Fruit fly (Drosophila melanogaster) whole organism, embryonic: ENCODE measurements around the gene CG5541.
A peak's percentile ranks its signal among the peaks of the same experiment; 100 is the strongest.

Source experiments
- B-H2 ChIP-seq: fragments of 200-800 bp; sonication (Bioruptor generic); optimal IDR thresholded peaks from 2 replicates; lab custom pipeline; 2018; ENCODE audit warnings: missing biosample characterization, mild to moderate bottlenecking, missing genetic modification characterization
- CG10959 ChIP-seq: fragments of 200-800 bp; sonication (Bioruptor generic); IDR thresholded peaks from 2 replicates; pipeline ENCODE4 v1.3.6; 2022; ENCODE audit warnings: missing biosample characterization, missing genetic modification characterization
- CG11085 ChIP-seq: fragments of 200-800 bp; sonication (Bioruptor generic); IDR thresholded peaks from 2 replicates; pipeline ENCODE4 v1.3.6; 2022; ENCODE audit warnings: missing biosample characterization, missing genetic modification characterization
- CG11093 ChIP-seq: fragments of 200-800 bp; sonication (Bioruptor generic); IDR thresholded peaks from 3 replicates; pipeline ENCODE4 v1.3.6; 2022; ENCODE audit warnings: missing biosample characterization, missing genetic modification characterization
- CG12236 ChIP-seq: fragments of 200-800 bp; sonication (Bioruptor generic); optimal IDR thresholded peaks from 2 replicates; lab custom pipeline; 2016; ENCODE audit warnings: missing biosample characterization, missing genetic modification characterization
- CG12391 ChIP-seq: fragments of 200-800 bp; sonication (Bioruptor generic); optimal IDR thresholded peaks from 3 replicates; lab custom pipeline; 2018; ENCODE audit warnings: missing biosample characterization, mild to moderate bottlenecking, missing genetic modification characterization, moderate library complexity
- CG15011 ChIP-seq: fragments of 200-800 bp; sonication (Bioruptor generic); optimal IDR thresholded peaks from 3 replicates; lab custom pipeline; 2018; ENCODE audit warnings: missing biosample characterization, mild to moderate bottlenecking, missing genetic modification characterization
- CG16779 ChIP-seq: fragments of 200-800 bp; sonication (Bioruptor generic); IDR thresholded peaks from 2 replicates; pipeline ENCODE4 v1.3.6; 2022; ENCODE audit warnings: missing biosample characterization, missing genetic modification characterization
- CG17328 ChIP-seq: fragments of 200-800 bp; sonication (Bioruptor generic); IDR thresholded peaks from 2 replicates; pipeline ENCODE4 v1.3.6; 2022; ENCODE audit warnings: missing biosample characterization, missing genetic modification characterization
- CG17361 ChIP-seq: fragments of 200-800 bp; sonication (Bioruptor generic); IDR thresholded peaks from 3 replicates; pipeline ENCODE4 v1.3.6; 2022; ENCODE audit warnings: missing biosample characterization, missing genetic modification characterization
- CG18599 ChIP-seq: fragments of 200-800 bp; sonication (Bioruptor generic); optimal IDR thresholded peaks from 3 replicates; lab custom pipeline; 2017; ENCODE audit warnings: missing biosample characterization, missing genetic modification characterization, mild to moderate bottlenecking, moderate library complexity, missing genetic modification reagents
- CG2120 ChIP-seq: fragments of 200-800 bp; sonication (Bioruptor generic); optimal IDR thresholded peaks from 3 replicates; lab custom pipeline; 2016; ENCODE audit warnings: missing biosample characterization, missing genetic modification characterization
- CG2678 ChIP-seq: fragments of 200-800 bp; sonication (Bioruptor generic); optimal IDR thresholded peaks from 3 replicates; lab custom pipeline; 2019; ENCODE audit warnings: missing biosample characterization, mild to moderate bottlenecking, missing genetic modification characterization, moderate library complexity
- CG30431 ChIP-seq: fragments of 200-800 bp; sonication (Bioruptor generic); optimal IDR thresholded peaks from 2 replicates; lab custom pipeline; 2017; ENCODE audit warnings: missing biosample characterization, missing genetic modification characterization
- CG32532 ChIP-seq: fragments of 200-800 bp; sonication (Bioruptor generic); IDR thresholded peaks from 2 replicates; pipeline ENCODE4 v1.3.6; 2022; ENCODE audit warnings: missing biosample characterization, missing genetic modification characterization
- CG33557 ChIP-seq: fragments of 200-800 bp; sonication (Bioruptor generic); optimal IDR thresholded peaks from 2 replicates; lab custom pipeline; 2019; ENCODE audit warnings: missing biosample characterization, mild to moderate bottlenecking, missing genetic modification characterization, moderate library complexity
- CG5245 ChIP-seq: fragments of 200-800 bp; sonication (Bioruptor generic); optimal IDR thresholded peaks from 3 replicates; lab custom pipeline; 2016; ENCODE audit warnings: missing biosample characterization, missing genetic modification characterization
- CG7745 ChIP-seq: fragments of 200-800 bp; sonication (Bioruptor generic); optimal IDR thresholded peaks from 2 replicates; lab custom pipeline; 2018; ENCODE audit warnings: missing biosample characterization, mild to moderate bottlenecking, missing genetic modification characterization, moderate library complexity
- CG9609 ChIP-seq: fragments of 200-800 bp; sonication (Bioruptor generic); optimal IDR thresholded peaks from 3 replicates; lab custom pipeline; 2016; ENCODE audit warnings: missing biosample characterization, missing genetic modification characterization
- CG9797 ChIP-seq: fragments of 200-800 bp; sonication (Bioruptor generic); optimal IDR thresholded peaks from 3 replicates; lab custom pipeline; 2018; ENCODE audit warnings: missing biosample characterization, mild to moderate bottlenecking, missing genetic modification characterization
- Dll ChIP-seq: fragments of 200-800 bp; sonication (Bioruptor generic); IDR thresholded peaks from 4 replicates; pipeline ENCODE4 v1.3.6; 2022; ENCODE audit warnings: missing biosample characterization, missing genetic modification characterization; ENCODE audit not compliant: partially characterized antibody
- Doc2 ChIP-seq: fragments of 200-800 bp; sonication (Bioruptor generic); IDR thresholded peaks from 2 replicates; pipeline ENCODE4 v1.3.6; 2022; ENCODE audit warnings: missing biosample characterization, missing genetic modification characterization
- H15 ChIP-seq: fragments of 200-800 bp; sonication (Bioruptor generic); IDR thresholded peaks from 3 replicates; pipeline ENCODE4 v1.3.6; 2022; ENCODE audit warnings: missing biosample characterization, missing genetic modification characterization
- HmgZ ChIP-seq: fragments of 200-800 bp; sonication (Bioruptor generic); optimal IDR thresholded peaks from 2 replicates; lab custom pipeline; 2018; ENCODE audit warnings: missing biosample characterization, mild to moderate bottlenecking, missing genetic modification characterization
- Hmr ChIP-seq: fragments of 200-800 bp; sonication (Bioruptor generic); optimal IDR thresholded peaks from 3 replicates; lab custom pipeline; 2017; ENCODE audit warnings: mild to moderate bottlenecking, missing biosample characterization, missing genetic modification reagents, missing genetic modification characterization
- Hr3 ChIP-seq: fragments of 200-800 bp; sonication (Bioruptor generic); optimal IDR thresholded peaks from 3 replicates; lab custom pipeline; 2016; ENCODE audit warnings: missing biosample characterization, missing genetic modification characterization
- Kr ChIP-seq: fragments of 200-800 bp; sonication (Bioruptor generic); optimal IDR thresholded peaks from 2 replicates; lab custom pipeline; 2017; ENCODE audit warnings: missing biosample characterization, mild to moderate bottlenecking, missing genetic modification characterization
- PHDP ChIP-seq: fragments of 200-800 bp; sonication (Bioruptor generic); optimal IDR thresholded peaks from 3 replicates; lab custom pipeline; 2018; ENCODE audit warnings: missing biosample characterization, mild to moderate bottlenecking, missing genetic modification characterization, moderate library complexity
- Stat92E ChIP-seq, 3 experiments: fragments of >200 bp in 2 of 3; fragments of 200-800 bp in 1 of 3; sonication (Bioruptor generic) in 1 of 3; optimal IDR thresholded peaks; 2 replicates each; lab custom pipeline; 2017 to 2019; ENCODE audit warnings: missing biosample characterization in 3 of 3, missing genetic modification characterization in 3 of 3, mild to moderate bottlenecking in 1 of 3, moderate library complexity in 1 of 3
- Xbp1 ChIP-seq: fragments of 200-800 bp; sonication (Bioruptor generic); optimal IDR thresholded peaks from 3 replicates; lab custom pipeline; 2016; ENCODE audit warnings: missing biosample characterization, mild to moderate bottlenecking, missing genetic modification characterization
- YL-1 ChIP-seq: fragments of 200-800 bp; sonication (Bioruptor generic); optimal IDR thresholded peaks from 3 replicates; lab custom pipeline; 2017; ENCODE audit warnings: missing biosample characterization, mild to moderate bottlenecking, missing genetic modification characterization
- aop ChIP-seq: fragments of 200-800 bp; sonication (Bioruptor generic); IDR thresholded peaks from 2 replicates; pipeline ENCODE4 v1.3.6; 2022; ENCODE audit warnings: missing biosample characterization, missing genetic modification characterization
- ap ChIP-seq: fragments of 200-800 bp; sonication (Bioruptor generic); IDR thresholded peaks from 2 replicates; pipeline ENCODE4 v1.3.6; 2022; ENCODE audit warnings: missing biosample characterization, missing genetic modification characterization
- ash1 ChIP-seq: fragments of 200-800 bp; sonication (Bioruptor generic); optimal IDR thresholded peaks from 2 replicates; lab custom pipeline; 2018; ENCODE audit warnings: missing biosample characterization, mild to moderate bottlenecking, missing genetic modification characterization
- crp ChIP-seq, 2 experiments: fragments of 200-800 bp; sonication (Bioruptor generic); optimal IDR thresholded peaks; 2 replicates in 1 of 2; 3 replicates in 1 of 2; lab custom pipeline; 2017; ENCODE audit warnings: missing biosample characterization in 2 of 2, missing genetic modification characterization in 2 of 2, mild to moderate bottlenecking in 1 of 2, moderate library complexity in 1 of 2
- disco-r ChIP-seq: fragments of 200-800 bp; sonication (Bioruptor generic); optimal IDR thresholded peaks from 2 replicates; lab custom pipeline; 2016; ENCODE audit warnings: missing biosample characterization, missing genetic modification characterization
- fd96Cb ChIP-seq: fragments of 200-800 bp; sonication (Bioruptor generic); optimal IDR thresholded peaks from 2 replicates; lab custom pipeline; 2018; ENCODE audit warnings: missing biosample characterization, mild to moderate bottlenecking, missing genetic modification characterization, moderate library complexity
- gcm ChIP-seq: fragments of 200-800 bp; sonication (Bioruptor generic); optimal IDR thresholded peaks from 2 replicates; lab custom pipeline; 2019; ENCODE audit warnings: missing biosample characterization, mild to moderate bottlenecking, missing genetic modification characterization, moderate library complexity
- lmd ChIP-seq: fragments of 200-800 bp; sonication (Bioruptor generic); IDR thresholded peaks from 2 replicates; pipeline ENCODE4 v1.3.6; 2022; ENCODE audit warnings: missing biosample characterization, missing genetic modification characterization
- mirr ChIP-seq: fragments of 200-800 bp; sonication (Bioruptor generic); optimal IDR thresholded peaks from 3 replicates; lab custom pipeline; 2018; ENCODE audit warnings: missing biosample characterization, mild to moderate bottlenecking, missing genetic modification characterization
- mld ChIP-seq: fragments of 200-800 bp; sonication (Bioruptor generic); IDR thresholded peaks from 3 replicates; pipeline ENCODE4 v1.3.6; 2022; ENCODE audit warnings: missing biosample characterization, missing genetic modification characterization; ENCODE audit not compliant: partially characterized antibody
- peb ChIP-seq: fragments of 200-800 bp; sonication (Bioruptor generic); IDR thresholded peaks from 2 replicates; pipeline ENCODE4 v1.3.6; 2022; ENCODE audit warnings: missing biosample characterization, missing genetic modification characterization
- pzg ChIP-seq: fragments of 200-800 bp; sonication (Bioruptor generic); optimal IDR thresholded peaks from 3 replicates; lab custom pipeline; 2018; ENCODE audit warnings: missing biosample characterization, mild to moderate bottlenecking, missing genetic modification characterization, moderate library complexity
- rib ChIP-seq: fragments of 200-800 bp; sonication (Bioruptor generic); IDR thresholded peaks from 2 replicates; pipeline ENCODE4 v1.3.6; 2022; ENCODE audit warnings: missing biosample characterization, missing genetic modification characterization
- seq ChIP-seq: fragments of 200-800 bp; sonication (Bioruptor generic); IDR thresholded peaks from 2 replicates; pipeline ENCODE4 v1.3.6; 2022; ENCODE audit warnings: missing biosample characterization, missing genetic modification characterization
- sr ChIP-seq: fragments of 200-800 bp; sonication (Bioruptor generic); IDR thresholded peaks from 3 replicates; pipeline ENCODE4 v1.3.6; 2022; ENCODE audit warnings: missing biosample characterization, missing genetic modification characterization
- stwl ChIP-seq: fragments of 200-800 bp; sonication (Bioruptor generic); optimal IDR thresholded peaks from 3 replicates; lab custom pipeline; 2018; ENCODE audit warnings: missing biosample characterization, mild to moderate bottlenecking, missing genetic modification characterization, moderate library complexity
- twi ChIP-seq: fragments of 200-800 bp; optimal IDR thresholded peaks from 2 replicates; lab custom pipeline; 2019; ENCODE audit warnings: missing biosample characterization, mild to moderate bottlenecking, missing genetic modification characterization, moderate library complexity
- tx ChIP-seq: fragments of 200-800 bp; sonication (Bioruptor generic); optimal IDR thresholded peaks from 2 replicates; lab custom pipeline; 2016; ENCODE audit warnings: missing biosample characterization, missing genetic modification characterization
- vnd ChIP-seq: fragments of 200-800 bp; sonication (Bioruptor generic); IDR thresholded peaks from 3 replicates; pipeline ENCODE4 v1.3.6; 2022; ENCODE audit warnings: missing biosample characterization, missing genetic modification characterization; ENCODE audit not compliant: partially characterized antibody

The CG5541 gene

DNA sequence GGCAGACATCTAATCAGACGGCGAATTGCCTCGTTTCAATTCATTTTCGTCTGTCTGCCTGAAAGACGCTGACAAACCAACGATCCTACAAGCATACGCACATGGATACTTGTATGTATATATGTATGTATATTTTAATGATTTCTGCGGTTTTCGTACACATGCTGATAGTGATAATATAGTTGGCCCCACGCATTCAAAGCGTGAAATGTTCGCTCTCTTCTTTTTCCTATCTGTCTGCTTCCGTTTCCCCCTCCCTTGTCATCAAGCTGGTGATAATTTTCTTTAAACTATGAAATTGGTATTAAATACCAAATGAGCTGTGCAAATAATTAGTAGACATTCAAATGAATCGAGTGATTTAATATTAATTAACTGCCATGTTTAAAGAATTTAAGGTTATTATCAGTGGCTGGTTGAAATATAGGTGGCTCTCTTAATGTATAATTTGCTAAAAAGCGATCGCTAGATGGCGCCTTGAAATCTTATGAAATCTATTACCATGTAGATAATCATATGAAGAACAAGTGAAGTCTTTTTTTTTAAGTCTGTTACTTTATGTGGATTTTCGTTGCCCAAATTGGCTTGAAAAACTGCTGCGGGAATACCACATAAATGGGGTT is 37.0 kb downstream of the CG5541 start, which contains the start of gene CG33177 (continued):
- no peak for TF ChIP-seq H15 (GFP tag; lab: Robert Waterston, UW)
- no peak for TF ChIP-seq CG15011
- TF ChIP-seq CG17328, result peak; percentile 21; the same call in 1 of the 2 replicates
- TF ChIP-seq mld (GFP tag; lab: Robert Waterston, UW), result no peak
- TF ChIP-seq ash1, result no peak
- no peak for TF ChIP-seq Stat92E (GFP tag; optimal IDR thresholded peaks at IDR 0.05; lab: Kevin White, UChicago)
- peak; percentile 27 for TF ChIP-seq CG2120 (GFP tag; lab: Kevin White, UChicago)
- TF ChIP-seq CG11093 (GFP tag; lab: Robert Waterston, UW), result no peak
- TF ChIP-seq CG9797 (GFP tag; lab: Kevin White, UChicago), result no peak
- peak; percentile 42 for TF ChIP-seq stwl
- no peak for TF ChIP-seq seq
- TF ChIP-seq crp (GFP tag; optimal IDR thresholded peaks at IDR 0.05; lab: Kevin White, UChicago), result no peak
- TF ChIP-seq CG12236 (GFP tag; lab: Kevin White, UChicago), result no peak
- TF ChIP-seq Hr3 (GFP tag; lab: Kevin White, UChicago), result no peak
- TF ChIP-seq mirr (GFP tag; lab: Kevin White, UChicago), result peak; percentile 55
- no peak for TF ChIP-seq YL-1 (GFP tag; lab: Kevin White, UChicago)
- no peak for TF ChIP-seq CG30431 (GFP tag; lab: Kevin White, UChicago)
- TF ChIP-seq CG5245, result peak; percentile 6
- TF ChIP-seq CG17361, result no peak
- TF ChIP-seq PHDP, result peak; percentile 35
- TF ChIP-seq HmgZ, result peak; percentile 28
- peak; percentile 11 for TF ChIP-seq CG7745 (tag; lab: Kevin White, UChicago)
- TF ChIP-seq Kr (GFP tag; lab: Kevin White, UChicago), result no peak
- peak; percentile 21; the same call in 1 of the 2 replicates for TF ChIP-seq CG32532
- TF ChIP-seq gcm, result no peak
- TF ChIP-seq ap, result no peak
- peak; percentile 35 for TF ChIP-seq Hmr (GFP tag; lab: Kevin White, UChicago)
- 0 out of 2 replicates have a peak, but pooled peaks have one; percentile 12 for TF ChIP-seq lmd
- TF ChIP-seq twi, result no peak
- peak; percentile 10 for TF ChIP-seq CG12391 (tag; lab: Kevin White, UChicago)
- TF ChIP-seq rib (GFP tag; lab: Robert Waterston, UW), result no peak
- no peak for TF ChIP-seq peb (GFP tag; lab: Robert Waterston, UW)
- no peak for TF ChIP-seq fd96Cb (tag; lab: Kevin White, UChicago)
- no peak for TF ChIP-seq CG2678 (tag; lab: Kevin White, UChicago)
- no peak for TF ChIP-seq CG11085 (GFP tag; lab: Robert Waterston, UW)
- no peak for TF ChIP-seq sr (GFP tag; lab: Robert Waterston, UW)
- TF ChIP-seq Doc2 (GFP tag; lab: Robert Waterston, UW), result no peak
- TF ChIP-seq CG33557, result no peak
- TF ChIP-seq disco-r (GFP tag; lab: Kevin White, UChicago), result no peak
- TF ChIP-seq Xbp1 (GFP tag; lab: Kevin White, UChicago), result peak; percentile 28
- no peak for TF ChIP-seq CG10959 (GFP tag; lab: Robert Waterston, UW)
- TF ChIP-seq tx (GFP tag; lab: Kevin White, UChicago), result no peak
- no peak for TF ChIP-seq aop
- TF ChIP-seq pzg (GFP tag; lab: Kevin White, UChicago), result peak; percentile 3
- TF ChIP-seq Dll (GFP tag; lab: Robert Waterston, UW), result no peak
- TF ChIP-seq B-H2 (GFP tag; lab: Kevin White, UChicago), result peak; percentile 39
- no peak for TF ChIP-seq CG9609 (GFP tag; lab: Kevin White, UChicago)
- no peak for TF ChIP-seq CG16779 (GFP tag; lab: Robert Waterston, UW)
- TF ChIP-seq vnd (GFP tag; lab: Robert Waterston, UW), result no peak
- TF ChIP-seq CG18599 (GFP tag; lab: Kevin White, UChicago), result no peak
